Worm (Caenorhabditis elegans): ENCODE measurements around the gene Y12A6A.1.

DNA sequence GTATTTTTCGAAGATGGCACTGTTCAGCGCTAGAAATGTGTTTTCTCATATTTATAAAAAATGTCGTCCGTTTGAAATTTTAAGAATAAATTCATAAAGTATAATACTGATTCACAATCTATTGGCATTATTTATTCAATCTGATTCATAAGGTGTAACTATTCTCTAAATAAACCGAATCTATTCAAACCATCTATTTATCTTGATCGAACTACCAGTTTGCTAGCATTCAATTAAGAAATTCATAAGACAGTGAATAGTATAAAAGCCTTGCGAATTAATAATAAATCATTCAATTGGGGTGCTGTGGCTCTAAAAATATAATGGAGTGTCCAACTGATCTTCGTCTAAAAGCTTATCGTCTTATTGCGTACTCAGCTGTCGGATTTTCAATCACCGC is 30.4 kb downstream of the Y12A6A.1 start, which contains the start of gene col-44:
- TF ChIP-seq lsy-2 (tag; optimal IDR thresholded peaks at IDR 0.05) (no peak), snpc-4 (tag; optimal IDR thresholded peaks at IDR 0.05) (no peak), ceh-82 (tag; optimal IDR thresholded peaks at IDR 0.05) (no peak), egl-27 (tag; optimal IDR thresholded peaks at IDR 0.05) (no peak), nhr-77 (tag; optimal IDR thresholded peaks at IDR 0.05) (no peak), aly-2 (tag; optimal IDR thresholded peaks at IDR 0.05) (no peak), nhr-25 (tag; optimal IDR thresholded peaks at IDR 0.05; ENCODE audit: borderline replicate concordance, insufficient read depth) (no peak)
